Worm (Caenorhabditis elegans): ENCODE measurements around the gene ZC250.2.
"Not testable (repeated sequence)": the region's sequence is repeated elsewhere in the genome, so short reads cannot be mapped to it uniquely, and the experiment has no call there.

ce11 chrV:5778216-5778615 lies 13.9 kb upstream of the ZC250.2 start:
- TF ChIP-seq med-1 (GFP tag; optimal IDR thresholded peaks at IDR 0.05; ENCODE audit: insufficient read depth); ztf-29 (GFP tag; IDR thresholded peaks at IDR 0.05); cog-1 (tag; optimal IDR thresholded peaks at IDR 0.05): not testable (repeated sequence)
